Fruit fly (Drosophila melanogaster) whole organism, prepupa: Measurements from ENCODE around the gene CG1161.

Source experiments
- Blimp-1 ChIP-seq: fragments of 200-800 bp; sonication (Bioruptor generic); optimal IDR thresholded peaks from 3 replicates; lab custom pipeline; 2017; ENCODE audit warnings: missing biosample characterization, missing genetic modification characterization, mild to moderate bottlenecking, moderate library complexity, missing genetic modification reagents
- CG10669 ChIP-seq: fragments of 200-800 bp; sonication (Bioruptor generic); optimal IDR thresholded peaks from 3 replicates; lab custom pipeline; 2018; ENCODE audit warnings: missing biosample characterization, mild to moderate bottlenecking, missing genetic modification characterization, moderate library complexity
- CG11294 ChIP-seq: fragments of 200-800 bp; sonication (Bioruptor generic); IDR thresholded peaks from 2 replicates; pipeline ENCODE4 v1.3.6; 2022; ENCODE audit warnings: missing biosample characterization, missing genetic modification characterization
- CG11762 ChIP-seq: fragments of 200-800 bp; sonication (Bioruptor generic); optimal IDR thresholded peaks from 3 replicates; lab custom pipeline; 2016; ENCODE audit warnings: missing biosample characterization, missing genetic modification characterization; ENCODE audit not compliant: insufficient read depth
- CG15336 ChIP-seq: fragments of 200-800 bp; sonication (Bioruptor generic); IDR thresholded peaks from 2 replicates; pipeline ENCODE4 v1.3.6; 2022; ENCODE audit warnings: missing biosample characterization, missing genetic modification characterization
- CG1621 ChIP-seq: fragments of 200-800 bp; sonication (Bioruptor generic); optimal IDR thresholded peaks from 3 replicates; lab custom pipeline; 2018; ENCODE audit warnings: missing biosample characterization, mild to moderate bottlenecking, missing genetic modification characterization
- CG3032 ChIP-seq: fragments of 200-800 bp; optimal IDR thresholded peaks from 2 replicates; lab custom pipeline; 2019; ENCODE audit warnings: missing biosample characterization, mild to moderate bottlenecking, missing genetic modification characterization, moderate library complexity
- CG31627 ChIP-seq: fragments of 200-800 bp; sonication (Bioruptor generic); optimal IDR thresholded peaks from 3 replicates; lab custom pipeline; 2016; ENCODE audit warnings: missing biosample characterization, missing genetic modification characterization
- CG3919 ChIP-seq: fragments of 200-800 bp; sonication (Bioruptor generic); optimal IDR thresholded peaks from 3 replicates; lab custom pipeline; 2016; ENCODE audit warnings: missing biosample characterization, missing genetic modification characterization
- CG6163 ChIP-seq: fragments of 200-800 bp; sonication (Bioruptor generic); IDR thresholded peaks from 3 replicates; pipeline ENCODE4 v1.3.6; 2022; ENCODE audit warnings: missing biosample characterization, missing genetic modification characterization
- CG6276 ChIP-seq: fragments of 200-800 bp; sonication (Bioruptor generic); optimal IDR thresholded peaks from 2 replicates; lab custom pipeline; 2017; ENCODE audit warnings: missing biosample characterization, mild to moderate bottlenecking, missing genetic modification characterization
- CG6792 ChIP-seq: fragments of 200-800 bp; sonication (Bioruptor generic); optimal IDR thresholded peaks from 3 replicates; lab custom pipeline; 2016; ENCODE audit warnings: missing biosample characterization, missing genetic modification characterization
- CG6854 ChIP-seq: fragments of 200-800 bp; sonication (Bioruptor generic); optimal IDR thresholded peaks from 2 replicates; lab custom pipeline; 2017; ENCODE audit warnings: missing biosample characterization, mild to moderate bottlenecking, missing genetic modification characterization
- CG7368 ChIP-seq: fragments of 200-800 bp; sonication (Bioruptor generic); optimal IDR thresholded peaks from 3 replicates; lab custom pipeline; 2016; ENCODE audit warnings: missing biosample characterization, missing genetic modification characterization
- CG8119 ChIP-seq: fragments of 200-800 bp; sonication (Bioruptor generic); IDR thresholded peaks from 3 replicates; pipeline ENCODE4 v1.3.6; 2022; ENCODE audit warnings: missing biosample characterization, missing genetic modification characterization
- CG9139 ChIP-seq: fragments of 200-800 bp; sonication (Bioruptor generic); optimal IDR thresholded peaks from 3 replicates; lab custom pipeline; 2017; ENCODE audit warnings: missing biosample characterization, mild to moderate bottlenecking, missing genetic modification characterization
- Eip78C ChIP-seq: fragments of 200-800 bp; sonication (Bioruptor generic); peaks from one replicate; lab custom pipeline; 2016; ENCODE audit warnings: missing biosample characterization, missing genetic modification characterization
- Eip93F ChIP-seq: fragments of 200-800 bp; sonication (Bioruptor generic); optimal IDR thresholded peaks from 2 replicates; lab custom pipeline; 2016; ENCODE audit warnings: missing biosample characterization, mild to moderate bottlenecking, missing genetic modification characterization
- Ets21C ChIP-seq: fragments of 200-800 bp; sonication (Bioruptor generic); optimal IDR thresholded peaks from 3 replicates; lab custom pipeline; 2016; ENCODE audit warnings: missing biosample characterization, missing genetic modification characterization
- Ets96B ChIP-seq: fragments of 200-800 bp; optimal IDR thresholded peaks from 2 replicates; lab custom pipeline; 2019; ENCODE audit warnings: missing biosample characterization, mild to moderate bottlenecking, missing genetic modification characterization, moderate library complexity
- Gug ChIP-seq: fragments of 200-800 bp; sonication (Bioruptor generic); IDR thresholded peaks from 2 replicates; pipeline ENCODE4 v1.3.6; 2022; ENCODE audit warnings: missing biosample characterization, missing genetic modification characterization
- Hr4 ChIP-seq: fragments of 200-800 bp; sonication (Bioruptor generic); optimal IDR thresholded peaks from 3 replicates; lab custom pipeline; 2016; ENCODE audit warnings: missing biosample characterization, missing genetic modification characterization
- Met ChIP-seq: fragments of 200-800 bp; sonication (Bioruptor generic); optimal IDR thresholded peaks from 3 replicates; lab custom pipeline; 2016; ENCODE audit warnings: missing biosample characterization, missing genetic modification characterization
- OdsH ChIP-seq: fragments of 200-800 bp; sonication (Bioruptor generic); optimal IDR thresholded peaks from 3 replicates; lab custom pipeline; 2016; ENCODE audit warnings: missing biosample characterization, missing genetic modification characterization
- Sox102F ChIP-seq: fragments of 200-800 bp; sonication (Bioruptor generic); optimal IDR thresholded peaks from 2 replicates; lab custom pipeline; 2016; ENCODE audit warnings: missing biosample characterization, mild to moderate bottlenecking, missing genetic modification characterization
- achi ChIP-seq: fragments of 200-800 bp; sonication (Bioruptor generic); optimal IDR thresholded peaks from 3 replicates; lab custom pipeline; 2016; ENCODE audit warnings: missing biosample characterization, missing genetic modification characterization
- acj6 ChIP-seq: fragments of 200-800 bp; sonication (Bioruptor generic); optimal IDR thresholded peaks from 3 replicates; lab custom pipeline; 2016; ENCODE audit warnings: missing biosample characterization, missing genetic modification characterization
- dac ChIP-seq: fragments of 200-800 bp; sonication (Bioruptor generic); optimal IDR thresholded peaks from 2 replicates; lab custom pipeline; 2017; ENCODE audit warnings: missing biosample characterization, mild to moderate bottlenecking, missing genetic modification characterization
- dsx ChIP-seq: fragments of 200-800 bp; optimal IDR thresholded peaks from 3 replicates; lab custom pipeline; 2019; ENCODE audit warnings: missing biosample characterization, mild to moderate bottlenecking, missing genetic modification characterization, moderate library complexity; ENCODE audit not compliant: poor library complexity, severe bottlenecking
- eg ChIP-seq: fragments of 200-800 bp; sonication (Bioruptor generic); IDR thresholded peaks from 3 replicates; pipeline ENCODE4 v1.3.6; 2022; ENCODE audit warnings: missing biosample characterization, missing genetic modification characterization
- esn ChIP-seq: fragments of 200-800 bp; sonication (Bioruptor generic); optimal IDR thresholded peaks from 2 replicates; lab custom pipeline; 2016; ENCODE audit warnings: missing biosample characterization, mild to moderate bottlenecking, missing genetic modification characterization, moderate library complexity
- fd85E ChIP-seq: fragments of 200-800 bp; sonication (Bioruptor generic); optimal IDR thresholded peaks from 3 replicates; lab custom pipeline; 2016; ENCODE audit warnings: missing biosample characterization, missing genetic modification characterization
- net ChIP-seq: fragments of 200-800 bp; sonication (Bioruptor generic); optimal IDR thresholded peaks from 3 replicates; lab custom pipeline; 2016; ENCODE audit warnings: missing biosample characterization, missing genetic modification characterization
- salr ChIP-seq, 2 experiments: fragments of 200-800 bp; sonication (Bioruptor generic); optimal IDR thresholded peaks; 3 replicates each; lab custom pipeline; 2016 to 2018; ENCODE audit warnings: missing biosample characterization in 2 of 2, missing genetic modification characterization in 2 of 2, mild to moderate bottlenecking in 1 of 2

Gene CG1161

dm6 chr3R:5395210-5395609 lies 40.3 kb downstream of the CG1161 start:
- TF ChIP-seq CG1621 (tag; lab: Kevin White, UChicago) = no peak
- no peak for TF ChIP-seq CG11762
- no peak for TF ChIP-seq Eip78C (GFP tag; lab: Kevin White, UChicago)
- no peak for TF ChIP-seq CG11294 (GFP tag; lab: Robert Waterston, UW)
- TF ChIP-seq fd85E = no peak
- TF ChIP-seq CG3032 (tag; lab: Kevin White, UChicago) = no peak

dm6 chr3R:5399096-5399495 lies 44.2 kb downstream of the CG1161 start, which contains the start of gene Or83a:
Or83a (minus strand) TSS chr3R:5399196.
- TF ChIP-seq Hr4 (GFP tag; lab: Kevin White, UChicago) (no peak), CG1621 (tag; lab: Kevin White, UChicago) (no peak), dac (GFP tag; lab: Kevin White, UChicago) (no peak), net (no peak), CG10669 (no peak), CG6854 (GFP tag; lab: Kevin White, UChicago) (no peak), Ets21C (GFP tag; lab: Kevin White, UChicago) (no peak), esn (GFP tag; lab: Kevin White, UChicago) (no peak), salr (GFP tag; optimal IDR thresholded peaks at IDR 0.05; lab: Kevin White, UChicago) (no peak)

dm6 chr3R:5403963-5404362 lies 49.1 kb downstream of the CG1161 start, which contains the start of gene CG2663:
CG2663 (minus strand) TSS chr3R:5404135.
- TF ChIP-seq dsx (GFP tag; lab: Kevin White, UChicago) (no peak), acj6 (GFP tag; lab: Kevin White, UChicago) (no peak), CG3032 (tag; lab: Kevin White, UChicago) (no peak), CG10669 (no peak), Sox102F (GFP tag; lab: Kevin White, UChicago) (no peak), CG9139 (GFP tag; lab: Kevin White, UChicago) (no peak), CG7368 (GFP tag; lab: Kevin White, UChicago) (no peak), achi (GFP tag; lab: Kevin White, UChicago) (peak; percentile 1), eg (GFP tag; lab: Robert Waterston, UW) (peak; percentile 55; the same call in 2 of the 3 replicates), CG6276 (peak; percentile 6), CG1621 (tag; lab: Kevin White, UChicago) (peak; percentile 2), CG6792 (no peak), CG8119 (GFP tag; lab: Robert Waterston, UW) (0 out of 3 replicates have a peak, but pooled peaks have one; percentile 22), OdsH (GFP tag; lab: Kevin White, UChicago) (no peak), CG6163 (0 out of 3 replicates have a peak, but pooled peaks have one; percentile 18), Gug (GFP tag; lab: Robert Waterston, UW) (no peak), CG3919 (GFP tag; lab: Kevin White, UChicago) (peak; percentile 15), Ets96B (tag; lab: Kevin White, UChicago) (no peak), Eip78C (GFP tag; lab: Kevin White, UChicago) (peak; percentile 70), CG15336 (GFP tag; lab: Robert Waterston, UW) (peak; percentile 33; the same call in 1 of the 2 replicates), fd85E (no peak), Met (GFP tag; lab: Kevin White, UChicago) (no peak), Blimp-1 (GFP tag; lab: Kevin White, UChicago) (no peak), Eip93F (GFP tag; lab: Kevin White, UChicago) (no peak), CG31627 (no peak), Hr4 (GFP tag; lab: Kevin White, UChicago) (no peak)
